Worm (Caenorhabditis elegans) whole organism, L1 larva: ENCODE measurements around the gene Y48A6C.4.
A peak's percentile ranks its signal among the peaks of the same experiment; 100 is the strongest.

Experiments
- C04F5.9 ChIP-seq: sonication (generic microtip); optimal IDR thresholded peaks from 2 replicates; lab custom pipeline; 2016; ENCODE audit warnings: missing genetic modification characterization, missing compliant biosample characterization
- C16A3.4 ChIP-seq: fragments of 150-350 bp; optimal IDR thresholded peaks from 2 replicates; lab custom pipeline; 2014; ENCODE audit warnings: missing biosample characterization, missing genetic modification characterization
- C34B4.2 ChIP-seq: sonication (generic microtip); optimal IDR thresholded peaks from 2 replicates; lab custom pipeline; 2017; ENCODE audit warnings: mild to moderate bottlenecking, missing genetic modification characterization, missing compliant biosample characterization
- F16B12.6 ChIP-seq: fragments of 150-350 bp; optimal IDR thresholded peaks from 2 replicates; lab custom pipeline; 2014; ENCODE audit warnings: missing biosample characterization, missing genetic modification characterization
- Y116A8C.19 ChIP-seq: sonication (generic microtip); optimal IDR thresholded peaks from 2 replicates; lab custom pipeline; 2016; ENCODE audit warnings: missing compliant biosample characterization, missing genetic modification characterization, borderline replicate concordance
- alr-1 ChIP-seq: fragments of 200-800 bp; sonication (Bioruptor generic); optimal IDR thresholded peaks from 2 replicates; lab custom pipeline; 2018; ENCODE audit warnings: borderline replicate concordance, mild to moderate bottlenecking, missing genetic modification characterization, missing compliant biosample characterization
- aly-2 ChIP-seq: fragments of 150-350 bp; optimal IDR thresholded peaks from 2 replicates; lab custom pipeline; 2014; ENCODE audit warnings: missing biosample characterization, missing genetic modification characterization
- blmp-1 ChIP-seq: fragments of 150-350 bp; optimal IDR thresholded peaks from 2 replicates; lab custom pipeline; 2014; ENCODE audit warnings: missing biosample characterization, missing genetic modification characterization
- ceh-82 ChIP-seq, 3 experiments: fragments of 150-350 bp in 1 of 3; sonication (generic microtip) in 2 of 3; optimal IDR thresholded peaks; 2 replicates each; lab custom pipeline; 2014 to 2017; ENCODE audit warnings: missing biosample characterization in 3 of 3, missing genetic modification characterization in 3 of 3
- ceh-88 ChIP-seq: fragments of 200-800 bp; sonication (Bioruptor generic); IDR thresholded peaks from 2 replicates; pipeline ENCODE4 v1.3.6; 2022; ENCODE audit warnings: missing genetic modification characterization, missing compliant biosample characterization
- dpl-1 ChIP-seq, 3 experiments: fragments of 150-350 bp in 2 of 3; sonication (generic microtip) in 1 of 3; optimal IDR thresholded peaks; 2 replicates each; lab custom pipeline; 2014 to 2017; ENCODE audit warnings: missing biosample characterization in 3 of 3, missing genetic modification characterization in 3 of 3, missing genetic modification reagents in 3 of 3
- efl-3 ChIP-seq: fragments of 200-800 bp; sonication (Bioruptor generic); optimal IDR thresholded peaks from 2 replicates; lab custom pipeline; 2018; ENCODE audit warnings: mild to moderate bottlenecking, missing genetic modification characterization, missing compliant biosample characterization
- egl-13 ChIP-seq: sonication (generic microtip); optimal IDR thresholded peaks from 2 replicates; lab custom pipeline; 2016; ENCODE audit warnings: missing genotype, missing genetic modification reagents, missing genetic modification characterization, missing compliant biosample characterization
- egl-27 ChIP-seq, 2 experiments: fragments of 150-350 bp in 1 of 2; sonication (generic microtip); optimal IDR thresholded peaks; 3 replicates each; lab custom pipeline; 2017 to 2018; ENCODE audit warnings: missing biosample characterization in 2 of 2, missing genetic modification characterization in 2 of 2, missing genetic modification reagents in 2 of 2
- elt-2 ChIP-seq: sonication (generic microtip); optimal IDR thresholded peaks from 2 replicates; lab custom pipeline; 2016; ENCODE audit warnings: missing genetic modification characterization, mild to moderate bottlenecking, inconsistent platforms, missing compliant biosample characterization, missing genetic modification reagents
- elt-3 ChIP-seq, 6 experiments: fragments of 150-350 bp in 1 of 6; sonication (generic microtip); optimal IDR thresholded peaks; 2 replicates each; lab custom pipeline; 2017 to 2018; ENCODE audit warnings: missing biosample characterization in 6 of 6, missing genetic modification characterization in 6 of 6, inconsistent platforms in 1 of 6
- ets-5 ChIP-seq: fragments of 200-800 bp; sonication (Bioruptor generic); IDR thresholded peaks from 2 replicates; pipeline ENCODE4 v1.3.6; 2022; ENCODE audit warnings: missing genetic modification characterization, missing compliant biosample characterization
- fkh-10 ChIP-seq: sonication (generic microtip); optimal IDR thresholded peaks from 2 replicates; lab custom pipeline; 2017; ENCODE audit warnings: missing biosample characterization, missing genetic modification reagents, missing genetic modification characterization
- fkh-4 ChIP-seq: sonication (generic microtip); optimal IDR thresholded peaks from 2 replicates; lab custom pipeline; 2016; ENCODE audit warnings: missing compliant biosample characterization, missing genetic modification characterization, borderline replicate concordance
- fos-1 ChIP-seq: fragments of 150-350 bp; optimal IDR thresholded peaks from 2 replicates; lab custom pipeline; 2014; ENCODE audit warnings: missing biosample characterization, missing genetic modification characterization
- hlh-17 ChIP-seq: fragments of 200-800 bp; sonication (Bioruptor generic); optimal IDR thresholded peaks from 2 replicates; lab custom pipeline; 2018; ENCODE audit warnings: missing genetic modification characterization, mild to moderate bottlenecking, missing compliant biosample characterization, moderate library complexity, borderline replicate concordance
- hlh-4 ChIP-seq: sonication (generic microtip); optimal IDR thresholded peaks from 2 replicates; lab custom pipeline; 2016; ENCODE audit warnings: mild to moderate bottlenecking, missing genetic modification characterization, missing compliant biosample characterization
- hpl-2 ChIP-seq: fragments of 150-350 bp; optimal IDR thresholded peaks from 2 replicates; lab custom pipeline; 2014; ENCODE audit warnings: missing biosample characterization, missing genetic modification reagents, missing genetic modification characterization
- irx-1 ChIP-seq: sonication (generic microtip); optimal IDR thresholded peaks from 2 replicates; lab custom pipeline; 2016; ENCODE audit warnings: missing genetic modification characterization, missing compliant biosample characterization
- isw-1 ChIP-seq: fragments of 200-800 bp; sonication (Bioruptor generic); IDR thresholded peaks from 2 replicates; pipeline ENCODE4 v1.3.6; 2022; ENCODE audit warnings: missing genetic modification characterization, missing compliant biosample characterization
- jun-1 ChIP-seq: fragments of 150-350 bp; optimal IDR thresholded peaks from 2 replicates; lab custom pipeline; 2014; ENCODE audit warnings: missing biosample characterization, missing genetic modification reagents, missing genetic modification characterization
- lin-13 ChIP-seq: fragments of 150-350 bp; optimal IDR thresholded peaks from 2 replicates; lab custom pipeline; 2014; ENCODE audit warnings: missing biosample characterization, missing genetic modification reagents, missing genetic modification characterization
- lin-14 ChIP-seq: fragments of 200-800 bp; sonication (Bioruptor generic); optimal IDR thresholded peaks from 2 replicates; lab custom pipeline; 2018; ENCODE audit warnings: mild to moderate bottlenecking, missing genetic modification characterization, moderate library complexity, missing compliant biosample characterization
- nhr-11 ChIP-seq: fragments of 150-350 bp; optimal IDR thresholded peaks from 2 replicates; lab custom pipeline; 2014; ENCODE audit warnings: missing biosample characterization, missing genetic modification characterization
- nhr-12 ChIP-seq: sonication (generic microtip); optimal IDR thresholded peaks from 2 replicates; lab custom pipeline; 2017; ENCODE audit warnings: missing biosample characterization, missing genetic modification characterization
- nhr-19 ChIP-seq: fragments of 200-800 bp; sonication (Bioruptor generic); conservative IDR thresholded peaks from 2 replicates; pipeline ENCODE4 v1.3.6; 2022; ENCODE audit warnings: missing genetic modification characterization, missing compliant biosample characterization
- nhr-20 ChIP-seq: sonication (generic microtip); optimal IDR thresholded peaks from 2 replicates; lab custom pipeline; 2016; ENCODE audit warnings: mild to moderate bottlenecking, missing genetic modification characterization, missing compliant biosample characterization
- nhr-28 ChIP-seq: fragments of 150-350 bp; optimal IDR thresholded peaks from 2 replicates; lab custom pipeline; 2014; ENCODE audit warnings: missing biosample characterization, missing genetic modification characterization
- nhr-71 ChIP-seq: sonication (generic microtip); optimal IDR thresholded peaks from 2 replicates; lab custom pipeline; 2016; ENCODE audit warnings: mild to moderate bottlenecking, missing genetic modification characterization, moderate library complexity, missing compliant biosample characterization
- nhr-76 ChIP-seq: sonication (generic microtip); optimal IDR thresholded peaks from 2 replicates; lab custom pipeline; 2017; ENCODE audit warnings: missing biosample characterization, missing genetic modification characterization
- nhr-77 ChIP-seq: fragments of 150-350 bp; optimal IDR thresholded peaks from 2 replicates; lab custom pipeline; 2014; ENCODE audit warnings: missing biosample characterization, missing genetic modification characterization
- nhr-84 ChIP-seq: sonication (generic microtip); optimal IDR thresholded peaks from 2 replicates; lab custom pipeline; 2017; ENCODE audit warnings: missing biosample characterization, missing genetic modification characterization
- nhr-85 ChIP-seq: sonication (generic microtip); peaks from one replicate; lab custom pipeline; 2016; ENCODE audit warnings: missing genetic modification characterization, inconsistent platforms, missing compliant biosample characterization
- pag-3 ChIP-seq: sonication (generic microtip); optimal IDR thresholded peaks from 2 replicates; lab custom pipeline; 2017; ENCODE audit warnings: missing genetic modification characterization, mild to moderate bottlenecking, missing compliant biosample characterization, antibody characterized with exemption, borderline replicate concordance; ENCODE audit not compliant: insufficient read depth
- pax-3 ChIP-seq: fragments of 200-800 bp; sonication (Bioruptor generic); optimal IDR thresholded peaks from 2 replicates; lab custom pipeline; 2018; ENCODE audit warnings: mild to moderate bottlenecking, missing genetic modification characterization, moderate library complexity, missing compliant biosample characterization
- rnt-1 ChIP-seq: sonication (generic microtip); optimal IDR thresholded peaks from 2 replicates; lab custom pipeline; 2016; ENCODE audit warnings: mild to moderate bottlenecking, missing genetic modification characterization, moderate library complexity, missing compliant biosample characterization
- snpc-4 ChIP-seq: fragments of 150-350 bp; optimal IDR thresholded peaks from 2 replicates; lab custom pipeline; 2014; ENCODE audit warnings: missing biosample characterization, missing genetic modification characterization
- snu-23 ChIP-seq: sonication (generic microtip); optimal IDR thresholded peaks from 2 replicates; lab custom pipeline; 2016; ENCODE audit warnings: missing genetic modification characterization, missing compliant biosample characterization
- sox-4 ChIP-seq: sonication (generic microtip); optimal IDR thresholded peaks from 2 replicates; lab custom pipeline; 2016; ENCODE audit warnings: missing genetic modification characterization, missing compliant biosample characterization
- swsn-7 ChIP-seq: sonication (generic microtip); optimal IDR thresholded peaks from 2 replicates; lab custom pipeline; 2016; ENCODE audit warnings: missing genetic modification characterization, missing compliant biosample characterization
- tbx-2 ChIP-seq: sonication (generic microtip); optimal IDR thresholded peaks from 2 replicates; lab custom pipeline; 2016; ENCODE audit warnings: missing genetic modification characterization, missing compliant biosample characterization
- unc-130 ChIP-seq: fragments of 150-350 bp; optimal IDR thresholded peaks from 2 replicates; lab custom pipeline; 2017; ENCODE audit warnings: missing biosample characterization, missing genetic modification characterization, inconsistent platforms
- unc-98 ChIP-seq: fragments of 200-800 bp; sonication (Bioruptor generic); IDR thresholded peaks from 2 replicates; pipeline ENCODE4 v1.3.6; 2022; ENCODE audit warnings: missing genetic modification characterization, missing compliant biosample characterization
- vab-15 ChIP-seq: sonication (generic microtip); optimal IDR thresholded peaks from 2 replicates; lab custom pipeline; 2017; ENCODE audit warnings: missing genotype, mild to moderate bottlenecking, missing genetic modification characterization, missing compliant biosample characterization
- zag-1 ChIP-seq: fragments of 150-350 bp; optimal IDR thresholded peaks from 2 replicates; lab custom pipeline; 2014; ENCODE audit warnings: missing biosample characterization, missing genetic modification characterization
- ztf-4 ChIP-seq: fragments of 150-350 bp; optimal IDR thresholded peaks from 2 replicates; lab custom pipeline; 2014; ENCODE audit warnings: missing biosample characterization, missing genetic modification characterization

The Y48A6C.4 gene

DNA sequence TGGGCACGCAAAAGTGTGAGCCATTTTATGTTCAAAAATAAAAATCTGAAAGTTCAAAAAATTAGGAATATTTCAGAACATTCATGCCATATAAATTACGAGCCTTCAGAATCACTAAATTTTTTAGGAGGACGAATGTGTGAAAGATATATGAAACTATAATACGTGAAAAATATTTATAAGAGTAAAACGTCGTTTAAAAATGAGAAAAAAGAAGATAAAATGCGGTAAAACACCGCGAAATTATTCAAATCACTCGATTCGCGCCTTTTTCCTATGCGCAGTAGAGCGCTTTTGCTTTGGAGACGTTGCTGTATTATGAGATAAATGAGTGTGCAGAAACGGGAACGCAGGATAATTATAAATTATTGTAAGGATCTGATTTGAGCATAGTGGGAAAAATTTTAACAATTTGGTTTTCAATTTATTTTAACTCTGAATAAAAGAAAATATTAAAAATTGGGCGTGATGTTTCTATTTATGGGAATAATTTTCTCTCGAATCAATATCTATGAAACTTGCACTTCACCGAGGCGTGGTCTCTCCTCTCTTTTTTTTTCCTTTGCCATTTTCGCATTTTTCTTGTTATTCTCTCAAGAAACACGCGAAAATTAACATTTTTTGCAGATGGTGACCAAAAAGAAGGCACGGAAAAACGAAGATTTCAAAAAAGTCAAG is at the start of gene Y48A6C.4, which contains the start of gene sup-35:
Gene Y48A6C.4, plus strand, starts transcription at position 628 of the 678 bp plus-strand sequence.
Gene sup-35, minus strand, starts transcription at position 51 of the 678 bp plus-strand sequence.
- TF ChIP-seq nhr-77 (tag; lab: Kevin White, UChicago) (peak; percentile 82), blmp-1 (peak; percentile 68), ztf-4 (tag; lab: Kevin White, UChicago) (no peak), aly-2 (tag; lab: Kevin White, UChicago) (peak; percentile 71), fos-1 (tag; lab: Kevin White, UChicago) (peak; percentile 47), nhr-84 (no peak), sox-4 (tag; lab: Kevin White, UChicago) (peak; percentile 92), fkh-10 (GFP tag; lab: Kevin White, UChicago) (peak; percentile 30), elt-3 (tag; optimal IDR thresholded peaks at IDR 0.05; lab: Kevin White, UChicago) (peak in 2 of 6 experiments; percentile 47 to 56), pag-3 (tag; lab: Kevin White, UChicago) (no peak), tbx-2 (tag; lab: Kevin White, UChicago) (peak; percentile 92), irx-1 (tag; lab: Kevin White, UChicago) (peak; percentile 53), unc-130 (tag; lab: Kevin White, UChicago) (peak; percentile 95), fkh-4 (tag; lab: Kevin White, UChicago) (peak; percentile 85), snpc-4 (tag; lab: Kevin White, UChicago) (peak; percentile 78), nhr-20 (tag; lab: Kevin White, UChicago) (peak; percentile 94), egl-27 (tag; optimal IDR thresholded peaks at IDR 0.05; lab: Kevin White, UChicago) (no peak), nhr-28 (tag; lab: Kevin White, UChicago) (no peak), lin-13 (GFP tag; lab: Kevin White, UChicago) (peak; percentile 87), vab-15 (tag; lab: Kevin White, UChicago) (peak; percentile 91), zag-1 (no peak), ceh-82 (tag; optimal IDR thresholded peaks at IDR 0.05; lab: Kevin White, UChicago) (peak; percentile 71 to 85 (median 84)), lin-14 (GFP tag; lab: Kevin White, UChicago) (peak; percentile 90), jun-1 (tag; lab: Kevin White, UChicago) (peak; percentile 78), Y116A8C.19 (peak; percentile 76), isw-1 (GFP tag; lab: Robert Waterston, UW) (peak; percentile 82), nhr-85 (tag; lab: Kevin White, UChicago) (peak; percentile 93), ceh-88 (GFP tag; lab: Robert Waterston, UW) (peak; percentile 76), nhr-19 (GFP tag; lab: Robert Waterston, UW) (peak; percentile 78), C16A3.4 (tag; lab: Kevin White, UChicago) (peak; percentile 91), C04F5.9 (tag; lab: Kevin White, UChicago) (peak; percentile 76), hpl-2 (GFP tag; lab: Kevin White, UChicago) (no peak), alr-1 (tag; lab: Kevin White, UChicago) (no peak), snu-23 (GFP tag; lab: Kevin White, UChicago) (peak; percentile 96), nhr-12 (tag; lab: Kevin White, UChicago) (no peak), pax-3 (peak; percentile 95), nhr-71 (peak; percentile 96), efl-3 (peak; percentile 63), C34B4.2 (tag; lab: Kevin White, UChicago) (no peak), nhr-11 (tag; lab: Kevin White, UChicago) (no peak), rnt-1 (tag; lab: Kevin White, UChicago) (peak; percentile 91), hlh-4 (tag; lab: Kevin White, UChicago) (peak; percentile 63), elt-2 (tag; lab: Kevin White, UChicago) (peak; percentile 40), egl-13 (tag; lab: Kevin White, UChicago) (peak; percentile 91), ets-5 (GFP tag; lab: Robert Waterston, UW) (no peak), dpl-1 (GFP tag; optimal IDR thresholded peaks at IDR 0.05; lab: Kevin White, UChicago) (peak; percentile 93 to 95 (median 94)), unc-98 (GFP tag; lab: Robert Waterston, UW) (peak; percentile 92), swsn-7 (tag; lab: Kevin White, UChicago) (peak; percentile 90), nhr-76 (no peak), F16B12.6 (tag; lab: Kevin White, UChicago) (peak; percentile 57), hlh-17 (no peak)
